Worm (Caenorhabditis elegans) whole organism, L4 larva: ENCODE data around the gene F49H12.4.

Experiments
- D1046.2 ChIP-seq: fragments of 200-800 bp; sonication (Bioruptor generic); IDR thresholded peaks from 2 replicates; pipeline ENCODE4 v1.3.6; 2022; ENCODE audit warnings: missing genetic modification characterization, missing compliant biosample characterization
- F26F4.8 ChIP-seq: fragments of 200-800 bp; sonication (Bioruptor generic); conservative IDR thresholded peaks from 2 replicates; pipeline ENCODE4 v1.3.6; 2022; ENCODE audit warnings: missing genetic modification characterization, missing compliant biosample characterization
- aha-1 ChIP-seq: fragments of 150-350 bp; peaks from one replicate; lab custom pipeline; 2014; ENCODE audit warnings: missing biosample characterization, missing genetic modification characterization
- aly-2 ChIP-seq: sonication (generic microtip); optimal IDR thresholded peaks from 2 replicates; lab custom pipeline; 2018; ENCODE audit warnings: missing biosample characterization, missing genetic modification characterization
- ceh-28 ChIP-seq: fragments of 150-350 bp; optimal IDR thresholded peaks from 2 replicates; lab custom pipeline; 2014; ENCODE audit warnings: missing biosample characterization, missing genetic modification reagents, missing genetic modification characterization
- ceh-62 ChIP-seq: sonication (generic microtip); optimal IDR thresholded peaks from 2 replicates; lab custom pipeline; 2017; ENCODE audit warnings: missing biosample characterization, missing genetic modification characterization
- cey-2 ChIP-seq: sonication (generic microtip); optimal IDR thresholded peaks from 3 replicates; lab custom pipeline; 2017; ENCODE audit warnings: missing genetic modification characterization, mild to moderate bottlenecking, missing compliant biosample characterization, antibody characterized with exemption, borderline replicate concordance; ENCODE audit not compliant: insufficient read depth
- dpl-1 ChIP-seq: fragments of 150-350 bp; optimal IDR thresholded peaks from 2 replicates; lab custom pipeline; 2014; ENCODE audit warnings: missing biosample characterization, missing genetic modification reagents, missing genetic modification characterization
- duxl-1 ChIP-seq: sonication (generic microtip); optimal IDR thresholded peaks from 2 replicates; lab custom pipeline; 2016; ENCODE audit warnings: mild to moderate bottlenecking, missing genetic modification characterization, moderate library complexity, missing compliant biosample characterization; ENCODE audit not compliant: poor library complexity
- egl-27 ChIP-seq: sonication (generic microtip); optimal IDR thresholded peaks from 3 replicates; lab custom pipeline; 2017; ENCODE audit warnings: missing biosample characterization, missing genetic modification reagents, missing genetic modification characterization
- egl-43 ChIP-seq: fragments of 200-800 bp; sonication (Bioruptor generic); IDR thresholded peaks from 2 replicates; pipeline ENCODE4 v1.3.6; 2022; ENCODE audit warnings: missing genetic modification reagents, missing genetic modification characterization, missing compliant biosample characterization
- fkh-10 ChIP-seq: fragments of 150-350 bp; optimal IDR thresholded peaks from 2 replicates; lab custom pipeline; 2014; ENCODE audit warnings: missing biosample characterization, missing genetic modification reagents, missing genetic modification characterization
- fos-1 ChIP-seq: fragments of 150-350 bp; optimal IDR thresholded peaks from 2 replicates; lab custom pipeline; 2014; ENCODE audit warnings: missing biosample characterization, missing genetic modification characterization
- hif-1 ChIP-seq, 2 experiments: sonication (generic microtip); optimal IDR thresholded peaks; 2 replicates each; lab custom pipeline; 2016 to 2017; ENCODE audit warnings: missing compliant biosample characterization in 2 of 2, missing genetic modification characterization in 2 of 2, missing genetic modification reagents in 2 of 2, missing genotype in 2 of 2, mild to moderate bottlenecking in 1 of 2
- lim-7 ChIP-seq: fragments of 200-800 bp; sonication (Bioruptor generic); IDR thresholded peaks from 2 replicates; pipeline ENCODE4 v1.3.6; 2022; ENCODE audit warnings: missing genetic modification characterization, missing compliant biosample characterization
- lin-38 ChIP-seq: fragments of 200-800 bp; sonication (Bioruptor generic); IDR thresholded peaks from 2 replicates; pipeline ENCODE4 v1.3.6; 2022; ENCODE audit warnings: missing genetic modification reagents, missing genetic modification characterization, missing compliant biosample characterization
- lsy-2 ChIP-seq, 2 experiments: fragments of 150-350 bp in 1 of 2; sonication (generic microtip) in 1 of 2; optimal IDR thresholded peaks; 2 replicates each; lab custom pipeline; 2014 to 2017; ENCODE audit warnings: missing biosample characterization in 2 of 2, missing genetic modification characterization in 2 of 2
- madf-9 ChIP-seq: fragments of 200-800 bp; sonication (Bioruptor generic); conservative IDR thresholded peaks from 2 replicates; pipeline ENCODE4 v1.3.6; 2022; ENCODE audit warnings: missing genetic modification reagents, missing genetic modification characterization, missing compliant biosample characterization
- mdl-1 ChIP-seq, 2 experiments: fragments of 150-350 bp in 1 of 2; sonication (generic microtip) in 1 of 2; optimal IDR thresholded peaks; 2 replicates each; lab custom pipeline; 2014 to 2017; ENCODE audit warnings: missing biosample characterization in 2 of 2, missing genetic modification characterization in 2 of 2
- nhr-11 ChIP-seq: fragments of 150-350 bp; optimal IDR thresholded peaks from 2 replicates; lab custom pipeline; 2014; ENCODE audit warnings: missing biosample characterization, missing genetic modification characterization
- nhr-111 ChIP-seq: fragments of 200-800 bp; sonication (Bioruptor generic); optimal IDR thresholded peaks from 2 replicates; lab custom pipeline; 2018; ENCODE audit warnings: mild to moderate bottlenecking, missing genetic modification characterization, missing compliant biosample characterization
- nhr-77 ChIP-seq: fragments of 150-350 bp; optimal IDR thresholded peaks from 2 replicates; lab custom pipeline; 2014; ENCODE audit warnings: missing biosample characterization, missing genetic modification characterization
- php-3 ChIP-seq: fragments of 200-800 bp; sonication (Bioruptor generic); IDR thresholded peaks from 2 replicates; pipeline ENCODE4 v1.3.6; 2022; ENCODE audit warnings: missing genetic modification reagents, missing genetic modification characterization, missing compliant biosample characterization
- pqm-1 ChIP-seq: sonication (generic microtip); optimal IDR thresholded peaks from 2 replicates; lab custom pipeline; 2017; ENCODE audit warnings: missing biosample characterization, missing genetic modification characterization
- skn-1 ChIP-seq: fragments of 150-350 bp; optimal IDR thresholded peaks from 2 replicates; lab custom pipeline; 2014; ENCODE audit warnings: missing biosample characterization, missing genetic modification characterization
- snpc-4 ChIP-seq: fragments of 150-350 bp; optimal IDR thresholded peaks from 2 replicates; lab custom pipeline; 2014; ENCODE audit warnings: missing biosample characterization, missing genetic modification characterization
- spr-3 ChIP-seq: fragments of 200-800 bp; sonication (Bioruptor generic); optimal IDR thresholded peaks from 2 replicates; lab custom pipeline; 2018; ENCODE audit warnings: mild to moderate bottlenecking, missing genetic modification characterization, missing compliant biosample characterization
- tag-97 ChIP-seq: fragments of 200-800 bp; sonication (Bioruptor generic); IDR thresholded peaks from 2 replicates; pipeline ENCODE4 v1.3.6; 2022; ENCODE audit warnings: missing genetic modification characterization, missing compliant biosample characterization
- unc-62 ChIP-seq, 3 experiments: fragments of 150-350 bp in 1 of 3; sonication (generic microtip); optimal IDR thresholded peaks in 2 of 3; peaks in 1 of 3; 1 replicate in 1 of 3; 2 replicates in 2 of 3; lab custom pipeline; 2014 to 2017; ENCODE audit warnings: missing biosample characterization in 3 of 3, missing genetic modification characterization in 3 of 3, missing genetic modification reagents in 3 of 3, missing genotype in 1 of 3
- zfp-2 ChIP-seq: sonication (generic microtip); optimal IDR thresholded peaks from 2 replicates; lab custom pipeline; 2016; ENCODE audit warnings: mild to moderate bottlenecking, missing genetic modification characterization, missing compliant biosample characterization

F49H12.4 gene

DNA sequence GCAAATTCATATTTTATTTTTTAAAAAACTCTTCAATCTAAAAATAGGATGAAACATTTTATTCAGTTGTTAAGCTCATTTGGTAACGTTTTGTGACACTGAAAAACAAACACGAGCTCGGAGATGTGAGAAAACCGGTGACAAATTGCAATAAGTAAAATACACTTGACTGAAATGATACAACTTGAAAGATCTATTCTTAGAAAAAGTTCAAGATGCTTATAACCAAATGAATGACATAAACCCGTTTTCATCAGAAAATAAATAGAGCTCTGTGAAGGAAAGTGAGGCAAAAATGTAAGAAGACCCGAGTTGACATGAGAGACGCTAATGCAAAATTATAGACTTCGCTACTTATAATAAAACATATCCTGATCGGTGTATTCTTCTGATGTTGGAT, 40.3 kb upstream of the F49H12.4 start, which contains the start of gene smex-2:
Gene smex-2 (minus strand): TSS at position 101 of the 400 bp plus-strand sequence.
- no peak for TF ChIP-seq egl-27 (tag; lab: Kevin White, UChicago)
- TF ChIP-seq nhr-11 (tag; lab: Kevin White, UChicago): no peak
- TF ChIP-seq aly-2: no peak
- TF ChIP-seq fkh-10 (GFP tag; lab: Kevin White, UChicago): no peak
- TF ChIP-seq cey-2 (tag; lab: Kevin White, UChicago): no peak
- TF ChIP-seq snpc-4: no peak
- no peak for TF ChIP-seq nhr-77 (tag; lab: Kevin White, UChicago)

DNA sequence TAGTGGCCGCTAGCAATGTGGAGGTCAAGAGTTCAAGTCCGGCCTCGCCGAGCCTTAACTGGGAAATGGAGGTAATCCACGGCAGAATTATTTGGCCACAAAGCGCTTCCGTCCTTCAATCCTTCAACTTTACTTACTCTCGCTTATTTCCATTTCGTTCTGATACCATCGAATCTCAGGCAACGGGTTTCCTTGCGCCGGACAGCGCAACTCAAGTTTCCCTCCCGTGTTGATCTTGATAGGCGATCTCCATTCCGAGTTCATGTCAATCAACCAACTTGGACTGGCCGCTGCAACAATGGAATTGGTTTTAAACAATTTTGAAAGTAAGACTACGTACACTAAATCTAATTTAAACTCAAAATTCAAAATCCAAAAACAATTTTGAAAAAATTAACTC, 38.8 kb upstream of the F49H12.4 start:
- TF ChIP-seq unc-62 (GFP tag; optimal IDR thresholded peaks at IDR 0.05 in 1 of 2; lab: Kevin White, UChicago) (peak in 1 of 2 experiments; percentile 70), unc-62 (tag; optimal IDR thresholded peaks at IDR 0.05; lab: Kevin White, UChicago) (no peak), nhr-11 (tag; lab: Kevin White, UChicago) (no peak)

ce11 chrX:2041448-2042138, 38.0 kb upstream of the F49H12.4 start:
- peak in 1 of 2 experiments; percentile 94 for TF ChIP-seq unc-62 (GFP tag; optimal IDR thresholded peaks at IDR 0.05 in 1 of 2; lab: Kevin White, UChicago)
- TF ChIP-seq unc-62 (tag; optimal IDR thresholded peaks at IDR 0.05; lab: Kevin White, UChicago): no peak
- TF ChIP-seq ceh-28 (tag; lab: Kevin White, UChicago): no peak
- TF ChIP-seq aha-1 (tag; lab: Kevin White, UChicago): peak; percentile 96

ce11 chrX:2042621-2043020, 37.0 kb upstream of the F49H12.4 start:
- TF ChIP-seq fos-1 (tag; lab: Kevin White, UChicago): no peak
- no peak for TF ChIP-seq pqm-1 (tag; lab: Kevin White, UChicago)
- TF ChIP-seq skn-1: no peak
- no peak for TF ChIP-seq egl-43 (GFP tag; lab: Robert Waterston, UW)
- TF ChIP-seq ceh-28 (tag; lab: Kevin White, UChicago): no peak
- TF ChIP-seq tag-97 (GFP tag; lab: Robert Waterston, UW): no peak
- no peak for TF ChIP-seq mdl-1 (tag; optimal IDR thresholded peaks at IDR 0.05; lab: Kevin White, UChicago)
- no peak for TF ChIP-seq dpl-1 (GFP tag; lab: Kevin White, UChicago)
- TF ChIP-seq D1046.2: no peak
- TF ChIP-seq duxl-1: no peak
- TF ChIP-seq php-3: no peak
- TF ChIP-seq, all 104 proteins: peak for 0

DNA sequence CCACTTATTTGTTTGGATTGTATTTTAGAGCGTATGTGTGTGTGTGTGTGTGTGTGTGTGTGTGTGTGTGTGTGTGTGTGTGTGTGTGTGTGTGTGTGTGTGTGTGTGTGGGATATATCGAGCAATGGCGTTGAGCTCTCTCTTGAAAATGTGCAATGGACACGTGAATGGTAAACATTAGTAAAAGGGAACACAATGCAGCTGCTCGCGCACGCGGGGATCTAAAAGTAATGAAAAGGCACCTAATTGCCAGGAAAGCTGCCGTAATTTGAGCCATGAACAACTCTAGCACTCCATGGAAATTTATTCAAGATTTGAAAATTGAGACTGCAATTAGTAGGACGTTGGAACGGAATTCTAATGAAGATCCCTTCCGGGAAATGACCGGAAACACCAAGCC, 36.4 kb upstream of the F49H12.4 start:
- no peak for TF ChIP-seq spr-3 (GFP tag; lab: Kevin White, UChicago)
- TF ChIP-seq nhr-111: no peak
- TF ChIP-seq lsy-2 (tag; optimal IDR thresholded peaks at IDR 0.05; lab: Kevin White, UChicago): no peak
- TF ChIP-seq lin-38: no peak
- no peak for TF ChIP-seq ceh-62 (tag; lab: Kevin White, UChicago)
- TF ChIP-seq F26F4.8 (GFP tag; lab: Robert Waterston, UW): no peak

DNA sequence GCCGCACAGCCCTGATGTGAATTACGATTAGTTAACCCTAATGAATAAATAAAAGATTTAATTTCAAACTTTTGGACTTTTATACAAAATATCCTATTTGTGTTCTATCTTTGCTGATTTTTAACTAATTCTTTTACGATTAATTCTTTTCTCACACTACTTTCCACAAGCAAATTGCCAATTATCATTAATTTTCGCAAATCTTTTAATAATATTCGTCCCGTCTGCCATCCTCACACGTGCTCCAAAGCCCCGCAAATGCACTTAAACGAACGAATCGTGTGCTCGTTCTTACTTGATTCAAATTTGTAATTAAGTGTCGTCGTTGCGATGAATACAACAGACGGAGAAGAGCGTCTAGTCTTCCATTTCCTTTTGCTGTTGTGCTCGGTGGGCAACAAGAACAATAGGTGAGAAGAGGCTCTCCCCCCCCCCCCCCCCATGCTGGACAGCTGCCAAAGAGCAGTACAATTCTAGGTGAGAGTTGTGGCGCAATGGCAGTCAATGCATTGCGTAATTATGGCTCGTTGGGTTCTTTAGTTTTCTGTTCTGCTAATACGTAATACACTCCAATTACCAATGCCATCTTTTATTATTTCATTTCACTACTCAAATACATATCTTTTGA, 35.0 kb upstream of the F49H12.4 start:
- TF ChIP-seq zfp-2 (tag; lab: Kevin White, UChicago): no peak

DNA sequence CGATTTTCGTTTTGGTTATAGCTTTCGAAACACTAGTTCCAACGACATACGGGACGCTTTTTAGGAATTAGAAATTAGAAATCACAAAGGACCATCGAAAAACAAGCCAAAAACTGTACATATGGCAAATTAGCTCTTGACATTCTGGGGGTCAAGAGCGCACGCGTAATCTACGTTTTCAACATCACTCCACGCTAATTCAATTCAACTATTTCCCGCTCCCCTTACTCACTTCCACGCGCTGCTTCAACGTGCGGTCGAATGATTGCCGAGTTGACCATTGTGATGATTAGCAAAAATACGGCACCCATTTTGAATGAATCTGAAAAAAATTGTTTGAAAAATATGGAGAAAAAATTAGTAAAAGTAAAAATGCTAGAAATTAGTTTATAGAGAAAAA, 34.0 kb upstream of the F49H12.4 start:
- no peak for TF ChIP-seq madf-9
- peak in 1 of 2 experiments; percentile 8 for TF ChIP-seq unc-62 (GFP tag; optimal IDR thresholded peaks at IDR 0.05 in 1 of 2; lab: Kevin White, UChicago)
- TF ChIP-seq unc-62 (tag; optimal IDR thresholded peaks at IDR 0.05; lab: Kevin White, UChicago): no peak
- TF ChIP-seq aha-1 (tag; lab: Kevin White, UChicago): peak; percentile 56
- TF ChIP-seq hif-1 (tag; optimal IDR thresholded peaks at IDR 0.05; lab: Kevin White, UChicago): no peak
- no peak for TF ChIP-seq lim-7 (GFP tag; lab: Robert Waterston, UW)
